Worm (Caenorhabditis elegans) whole organism, L1 larva: Measurements from ENCODE around the gene aakb-2.

ENCODE experiments used
- nhr-71 ChIP-seq: sonication (generic microtip); optimal IDR thresholded peaks from 2 replicates; lab custom pipeline; 2016; ENCODE audit warnings: mild to moderate bottlenecking, missing genetic modification characterization, moderate library complexity, missing compliant biosample characterization
- pqm-1 ChIP-seq: sonication (generic microtip); optimal IDR thresholded peaks from 3 replicates; lab custom pipeline; 2017; ENCODE audit warnings: missing biosample characterization, missing genetic modification characterization
- unc-62 ChIP-seq: fragments of 150-350 bp; optimal IDR thresholded peaks from 2 replicates; lab custom pipeline; 2014; ENCODE audit warnings: missing biosample characterization, missing genetic modification reagents, missing genetic modification characterization

DNA sequence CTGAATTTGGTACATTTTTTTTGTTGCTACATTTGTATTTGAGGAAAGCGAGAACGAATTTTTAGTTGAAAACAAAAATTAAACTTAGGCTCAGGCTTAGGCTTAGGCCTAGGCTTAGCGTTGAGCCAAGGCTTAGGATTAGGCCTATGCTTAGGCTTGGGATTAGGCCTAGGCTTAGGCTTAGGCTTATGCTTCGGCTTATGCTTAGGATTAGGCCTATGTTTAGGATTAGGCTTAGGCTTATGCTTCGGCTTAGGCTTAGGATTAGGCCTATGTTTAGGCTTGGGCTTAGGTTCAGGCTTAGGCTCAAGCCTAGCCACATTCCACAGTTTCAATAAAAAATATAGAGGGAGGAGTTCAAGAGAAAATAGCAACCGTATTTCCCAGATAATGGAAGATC is 29.1 kb upstream of the aakb-2 start:
- TF ChIP-seq pqm-1 (tag; lab: Kevin White, UChicago) (no peak), unc-62 (GFP tag; lab: Kevin White, UChicago) (no peak), nhr-71 (tag; lab: Kevin White, UChicago) (no peak)
